Worm (Caenorhabditis elegans) whole organism, late embryonic: ENCODE measurements around the gene srg-57.

Experiments
- ama-1 ChIP-seq: fragments of 150-350 bp; optimal IDR thresholded peaks from 2 replicates; lab custom pipeline; 2014
- ceh-24 ChIP-seq: sonication (generic microtip); optimal IDR thresholded peaks from 2 replicates; lab custom pipeline; 2016; ENCODE audit warnings: mild to moderate bottlenecking, missing genetic modification characterization, missing compliant biosample characterization
- ceh-9 ChIP-seq: sonication (generic microtip); optimal IDR thresholded peaks from 2 replicates; lab custom pipeline; 2016; ENCODE audit warnings: mild to moderate bottlenecking, missing genetic modification characterization, inconsistent platforms, missing compliant biosample characterization
- elt-2 ChIP-seq: sonication (generic microtip); optimal IDR thresholded peaks from 2 replicates; lab custom pipeline; 2016; ENCODE audit warnings: missing genetic modification reagents, missing genetic modification characterization, missing compliant biosample characterization
- ets-4 ChIP-seq: sonication (generic microtip); optimal IDR thresholded peaks from 2 replicates; lab custom pipeline; 2016; ENCODE audit warnings: missing genetic modification characterization, missing compliant biosample characterization
- madf-2 ChIP-seq: sonication (generic microtip); optimal IDR thresholded peaks from 2 replicates; lab custom pipeline; 2017; ENCODE audit warnings: missing genetic modification characterization, missing compliant biosample characterization
- nfya-1 ChIP-seq: sonication (generic microtip); optimal IDR thresholded peaks from 2 replicates; lab custom pipeline; 2017; ENCODE audit warnings: missing genetic modification characterization, mild to moderate bottlenecking, missing compliant biosample characterization, antibody characterized with exemption, moderate library complexity
- npax-4 ChIP-seq: sonication (generic microtip); optimal IDR thresholded peaks from 2 replicates; lab custom pipeline; 2016; ENCODE audit warnings: missing genetic modification characterization, missing compliant biosample characterization
- pha-4 ChIP-seq: fragments of 150-350 bp; optimal IDR thresholded peaks from 2 replicates; lab custom pipeline; 2018; ENCODE audit warnings: missing biosample characterization, missing genetic modification reagents, missing genetic modification characterization
- ref-2 ChIP-seq: sonication (generic microtip); optimal IDR thresholded peaks from 2 replicates; lab custom pipeline; 2016; ENCODE audit warnings: missing genetic modification characterization, missing compliant biosample characterization
- unc-3 ChIP-seq, 2 experiments: fragments of 200-800 bp in 1 of 2; sonication (Bioruptor generic) in 1 of 2; sonication (generic microtip) in 1 of 2; conservative IDR thresholded peaks in 1 of 2; optimal IDR thresholded peaks in 1 of 2; 2 replicates each; pipeline versions ENCODE4 v1.3.6 to Lab custom; 2016 to 2022; ENCODE audit warnings: missing compliant biosample characterization in 2 of 2, missing genetic modification characterization in 2 of 2, missing genetic modification reagents in 1 of 2
- unc-86 ChIP-seq: sonication (generic microtip); optimal IDR thresholded peaks from 2 replicates; lab custom pipeline; 2016; ENCODE audit warnings: missing genetic modification characterization, missing compliant biosample characterization

- TF ChIP-seq nfya-1 (tag; lab: Kevin White, UChicago) = no peak
- TF ChIP-seq pha-4 (tag; lab: Kevin White, UChicago) = no peak
- TF ChIP-seq unc-86 (tag; lab: Kevin White, UChicago) = no peak
- no peak for TF ChIP-seq unc-3 (GFP tag; conservative IDR thresholded peaks at IDR 0.05; lab: Robert Waterston, UW)
- no peak for TF ChIP-seq unc-3 (tag; optimal IDR thresholded peaks at IDR 0.05; lab: Kevin White, UChicago)
- TF ChIP-seq ceh-9 (tag; lab: Kevin White, UChicago) = no peak
- TF ChIP-seq elt-2 = no peak
- no peak for TF ChIP-seq ceh-24 (tag; lab: Kevin White, UChicago)
- no peak for TF ChIP-seq ets-4
- no peak for TF ChIP-seq madf-2 (tag; lab: Kevin White, UChicago)
- no peak for TF ChIP-seq ref-2 (tag; lab: Kevin White, UChicago)
- no peak for TF ChIP-seq npax-4 (tag; lab: Kevin White, UChicago)
- TF ChIP-seq ama-1 (lab: Kevin White, UChicago) = no peak
Observed at ce11 chrV:2746404-2746803, 12.1 kb upstream of the srg-57 start.
